Fruit fly (Drosophila melanogaster) whole organism, prepupa: ENCODE results near the gene CG8509.

Experiments used
- Blimp-1 ChIP-seq: fragments of 200-800 bp; sonication (Bioruptor generic); optimal IDR thresholded peaks from 3 replicates; lab custom pipeline; 2017; ENCODE audit warnings: missing biosample characterization, missing genetic modification characterization, mild to moderate bottlenecking, moderate library complexity, missing genetic modification reagents
- CG10631 ChIP-seq: fragments of 200-800 bp; sonication (Bioruptor generic); optimal IDR thresholded peaks from 2 replicates; lab custom pipeline; 2016; ENCODE audit warnings: missing biosample characterization, missing genetic modification characterization
- CG10669 ChIP-seq: fragments of 200-800 bp; sonication (Bioruptor generic); optimal IDR thresholded peaks from 3 replicates; lab custom pipeline; 2018; ENCODE audit warnings: missing biosample characterization, mild to moderate bottlenecking, missing genetic modification characterization, moderate library complexity
- CG11762 ChIP-seq: fragments of 200-800 bp; sonication (Bioruptor generic); optimal IDR thresholded peaks from 3 replicates; lab custom pipeline; 2016; ENCODE audit warnings: missing biosample characterization, missing genetic modification characterization; ENCODE audit not compliant: insufficient read depth
- CG1621 ChIP-seq: fragments of 200-800 bp; sonication (Bioruptor generic); optimal IDR thresholded peaks from 3 replicates; lab custom pipeline; 2018; ENCODE audit warnings: missing biosample characterization, mild to moderate bottlenecking, missing genetic modification characterization
- CG31627 ChIP-seq: fragments of 200-800 bp; sonication (Bioruptor generic); optimal IDR thresholded peaks from 3 replicates; lab custom pipeline; 2016; ENCODE audit warnings: missing biosample characterization, missing genetic modification characterization
- CG32006 ChIP-seq: fragments of 200-800 bp; sonication (Bioruptor generic); optimal IDR thresholded peaks from 3 replicates; lab custom pipeline; 2017; ENCODE audit warnings: missing biosample characterization, mild to moderate bottlenecking, missing genetic modification characterization
- CG3919 ChIP-seq: fragments of 200-800 bp; sonication (Bioruptor generic); optimal IDR thresholded peaks from 3 replicates; lab custom pipeline; 2016; ENCODE audit warnings: missing biosample characterization, missing genetic modification characterization
- CG4318 ChIP-seq: fragments of 200-800 bp; sonication (Bioruptor generic); optimal IDR thresholded peaks from 3 replicates; lab custom pipeline; 2017; ENCODE audit warnings: missing biosample characterization, mild to moderate bottlenecking, missing genetic modification characterization
- CG6163 ChIP-seq: fragments of 200-800 bp; sonication (Bioruptor generic); IDR thresholded peaks from 3 replicates; pipeline ENCODE4 v1.3.6; 2022; ENCODE audit warnings: missing biosample characterization, missing genetic modification characterization
- CG6276 ChIP-seq: fragments of 200-800 bp; sonication (Bioruptor generic); optimal IDR thresholded peaks from 2 replicates; lab custom pipeline; 2017; ENCODE audit warnings: missing biosample characterization, mild to moderate bottlenecking, missing genetic modification characterization
- CG6792 ChIP-seq: fragments of 200-800 bp; sonication (Bioruptor generic); optimal IDR thresholded peaks from 3 replicates; lab custom pipeline; 2016; ENCODE audit warnings: missing biosample characterization, missing genetic modification characterization
- CG6854 ChIP-seq: fragments of 200-800 bp; sonication (Bioruptor generic); optimal IDR thresholded peaks from 2 replicates; lab custom pipeline; 2017; ENCODE audit warnings: missing biosample characterization, mild to moderate bottlenecking, missing genetic modification characterization
- CG7368 ChIP-seq: fragments of 200-800 bp; sonication (Bioruptor generic); optimal IDR thresholded peaks from 3 replicates; lab custom pipeline; 2016; ENCODE audit warnings: missing biosample characterization, missing genetic modification characterization
- CG8319 ChIP-seq: fragments of 200-800 bp; sonication (Bioruptor generic); optimal IDR thresholded peaks from 3 replicates; lab custom pipeline; 2016; ENCODE audit warnings: missing biosample characterization, missing genetic modification characterization
- CG8632 ChIP-seq: fragments of 200-800 bp; sonication (Bioruptor generic); optimal IDR thresholded peaks from 3 replicates; lab custom pipeline; 2016; ENCODE audit warnings: missing biosample characterization, missing genetic modification characterization
- Eip93F ChIP-seq: fragments of 200-800 bp; sonication (Bioruptor generic); optimal IDR thresholded peaks from 2 replicates; lab custom pipeline; 2016; ENCODE audit warnings: missing biosample characterization, mild to moderate bottlenecking, missing genetic modification characterization
- Ets96B ChIP-seq: fragments of 200-800 bp; optimal IDR thresholded peaks from 2 replicates; lab custom pipeline; 2019; ENCODE audit warnings: missing biosample characterization, mild to moderate bottlenecking, missing genetic modification characterization, moderate library complexity
- Hr4 ChIP-seq: fragments of 200-800 bp; sonication (Bioruptor generic); optimal IDR thresholded peaks from 3 replicates; lab custom pipeline; 2016; ENCODE audit warnings: missing biosample characterization, missing genetic modification characterization
- Met ChIP-seq: fragments of 200-800 bp; sonication (Bioruptor generic); optimal IDR thresholded peaks from 3 replicates; lab custom pipeline; 2016; ENCODE audit warnings: missing biosample characterization, missing genetic modification characterization
- OdsH ChIP-seq: fragments of 200-800 bp; sonication (Bioruptor generic); optimal IDR thresholded peaks from 3 replicates; lab custom pipeline; 2016; ENCODE audit warnings: missing biosample characterization, missing genetic modification characterization
- Smox ChIP-seq: fragments of 200-800 bp; sonication (Bioruptor generic); optimal IDR thresholded peaks from 3 replicates; lab custom pipeline; 2016; ENCODE audit warnings: missing biosample characterization, missing genetic modification characterization
- Sox102F ChIP-seq: fragments of 200-800 bp; sonication (Bioruptor generic); optimal IDR thresholded peaks from 2 replicates; lab custom pipeline; 2016; ENCODE audit warnings: missing biosample characterization, mild to moderate bottlenecking, missing genetic modification characterization
- Sox14 ChIP-seq: fragments of 200-800 bp; sonication (Bioruptor generic); optimal IDR thresholded peaks from 3 replicates; lab custom pipeline; 2016; ENCODE audit warnings: missing biosample characterization, missing genetic modification characterization
- Sox15 ChIP-seq: fragments of 200-800 bp; sonication (Bioruptor generic); optimal IDR thresholded peaks from 3 replicates; lab custom pipeline; 2016; ENCODE audit warnings: missing biosample characterization, missing genetic modification characterization
- achi ChIP-seq: fragments of 200-800 bp; sonication (Bioruptor generic); optimal IDR thresholded peaks from 3 replicates; lab custom pipeline; 2016; ENCODE audit warnings: missing biosample characterization, missing genetic modification characterization
- acj6 ChIP-seq: fragments of 200-800 bp; sonication (Bioruptor generic); optimal IDR thresholded peaks from 3 replicates; lab custom pipeline; 2016; ENCODE audit warnings: missing biosample characterization, missing genetic modification characterization
- cyc ChIP-seq: fragments of 200-800 bp; sonication (Bioruptor generic); optimal IDR thresholded peaks from 3 replicates; lab custom pipeline; 2016; ENCODE audit warnings: missing biosample characterization, missing genetic modification characterization
- dac ChIP-seq: fragments of 200-800 bp; sonication (Bioruptor generic); optimal IDR thresholded peaks from 2 replicates; lab custom pipeline; 2017; ENCODE audit warnings: missing biosample characterization, mild to moderate bottlenecking, missing genetic modification characterization
- dsx ChIP-seq: fragments of 200-800 bp; optimal IDR thresholded peaks from 3 replicates; lab custom pipeline; 2019; ENCODE audit warnings: missing biosample characterization, mild to moderate bottlenecking, missing genetic modification characterization, moderate library complexity; ENCODE audit not compliant: poor library complexity, severe bottlenecking
- eg ChIP-seq: fragments of 200-800 bp; sonication (Bioruptor generic); IDR thresholded peaks from 3 replicates; pipeline ENCODE4 v1.3.6; 2022; ENCODE audit warnings: missing biosample characterization, missing genetic modification characterization
- esn ChIP-seq: fragments of 200-800 bp; sonication (Bioruptor generic); optimal IDR thresholded peaks from 2 replicates; lab custom pipeline; 2016; ENCODE audit warnings: missing biosample characterization, mild to moderate bottlenecking, missing genetic modification characterization, moderate library complexity
- pdm3 ChIP-seq: fragments of 200-800 bp; sonication (Bioruptor generic); optimal IDR thresholded peaks from 3 replicates; lab custom pipeline; 2016; ENCODE audit warnings: missing biosample characterization, missing genetic modification characterization
- spab ChIP-seq: fragments of 200-800 bp; sonication (Bioruptor generic); optimal IDR thresholded peaks from 2 replicates; lab custom pipeline; 2017; ENCODE audit warnings: missing biosample characterization, mild to moderate bottlenecking, missing genetic modification characterization, missing genetic modification reagents
- ss ChIP-seq, 2 experiments: fragments of 200-800 bp; sonication (Bioruptor generic); optimal IDR thresholded peaks; 2 replicates in 1 of 2; 3 replicates in 1 of 2; lab custom pipeline; 2017 to 2018; ENCODE audit warnings: mild to moderate bottlenecking in 2 of 2, missing biosample characterization in 2 of 2, missing genetic modification characterization in 2 of 2, moderate library complexity in 1 of 2
- topi ChIP-seq: fragments of 200-800 bp; sonication (Bioruptor generic); optimal IDR thresholded peaks from 3 replicates; lab custom pipeline; 2016; ENCODE audit warnings: missing biosample characterization, missing genetic modification characterization
- vri ChIP-seq: fragments of 200-800 bp; sonication (Bioruptor generic); optimal IDR thresholded peaks from 3 replicates; lab custom pipeline; 2016; ENCODE audit warnings: missing biosample characterization, mild to moderate bottlenecking, missing genetic modification characterization

The CG8509 gene

dm6 chrX:15778846-15779245 lies 30.5 kb upstream of the CG8509 start, which contains the start of gene CG43673:
CG43673 (plus strand) TSS chrX:15779146.
- TF ChIP-seq Hr4 (GFP tag; lab: Kevin White, UChicago) = no peak
- TF ChIP-seq CG8319 (GFP tag; lab: Kevin White, UChicago) = no peak

DNA sequence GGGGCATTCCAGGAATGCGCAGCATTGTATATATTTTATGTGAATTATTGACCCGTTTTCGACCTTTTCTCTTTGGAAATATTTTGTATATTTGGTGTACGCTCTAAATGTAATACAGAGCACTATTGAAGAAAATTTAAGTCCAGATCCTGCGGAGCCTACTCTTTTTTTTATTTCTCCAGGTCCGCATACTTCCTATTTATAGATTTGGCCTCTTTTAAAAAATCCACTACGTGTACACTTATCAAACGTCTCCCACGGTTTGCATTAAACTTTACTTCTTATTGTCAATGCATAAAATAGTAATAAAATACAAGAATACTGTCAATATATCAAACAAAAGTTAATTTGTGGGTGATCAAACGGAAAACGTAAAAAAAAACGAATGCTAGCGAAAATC lies 25.7 kb upstream of the CG8509 start, which contains the start of gene Efhc1.1:
Gene Efhc1.1 (minus strand): TSS at position 101 of the 400 bp plus-strand sequence.
- no peak for TF ChIP-seq spab (GFP tag; lab: Kevin White, UChicago)
- no peak for TF ChIP-seq CG11762 (GFP tag; lab: Kevin White, UChicago)
- TF ChIP-seq vri (GFP tag; lab: Kevin White, UChicago) = no peak
- no peak for TF ChIP-seq acj6 (GFP tag; lab: Kevin White, UChicago)
- no peak for TF ChIP-seq topi (GFP tag; lab: Kevin White, UChicago)
- TF ChIP-seq OdsH (GFP tag; lab: Kevin White, UChicago) = no peak
- no peak for TF ChIP-seq dsx (GFP tag; lab: Kevin White, UChicago)
- no peak for TF ChIP-seq pdm3 (GFP tag; lab: Kevin White, UChicago)

- no peak for TF ChIP-seq Smox (GFP tag; lab: Kevin White, UChicago)
- peak; percentile 94 for TF ChIP-seq vri (GFP tag; lab: Kevin White, UChicago)
- TF ChIP-seq achi = peak; percentile 25
- TF ChIP-seq Blimp-1 (GFP tag; lab: Kevin White, UChicago) = peak; percentile 80
- TF ChIP-seq eg (GFP tag; lab: Robert Waterston, UW) = no peak
- TF ChIP-seq CG8632 (GFP tag; lab: Kevin White, UChicago) = no peak
- TF ChIP-seq esn (GFP tag; lab: Kevin White, UChicago) = peak; percentile 9
These were observed 23.7 kb upstream of the CG8509 start, which contains the start of the genes Paf-AHalpha and mRpS30 for dm6 chrX:15785429-15786239. Paf-AHalpha (minus strand) TSS chrX:15785583. mRpS30 (plus strand) TSS chrX:15786047.

dm6 chrX:15786242-15786641 lies 23.1 kb upstream of the CG8509 start:
- TF ChIP-seq CG31627 (GFP tag; lab: Kevin White, UChicago) = no peak
- TF ChIP-seq Sox102F (GFP tag; lab: Kevin White, UChicago) = no peak
- no peak for TF ChIP-seq Sox14 (GFP tag; lab: Kevin White, UChicago)
- TF ChIP-seq CG1621 = peak; percentile 11
- no peak for TF ChIP-seq Blimp-1 (GFP tag; lab: Kevin White, UChicago)
- TF ChIP-seq CG6792 (GFP tag; lab: Kevin White, UChicago) = no peak
- no peak for TF ChIP-seq CG6854
- no peak for TF ChIP-seq pdm3 (GFP tag; lab: Kevin White, UChicago)

DNA sequence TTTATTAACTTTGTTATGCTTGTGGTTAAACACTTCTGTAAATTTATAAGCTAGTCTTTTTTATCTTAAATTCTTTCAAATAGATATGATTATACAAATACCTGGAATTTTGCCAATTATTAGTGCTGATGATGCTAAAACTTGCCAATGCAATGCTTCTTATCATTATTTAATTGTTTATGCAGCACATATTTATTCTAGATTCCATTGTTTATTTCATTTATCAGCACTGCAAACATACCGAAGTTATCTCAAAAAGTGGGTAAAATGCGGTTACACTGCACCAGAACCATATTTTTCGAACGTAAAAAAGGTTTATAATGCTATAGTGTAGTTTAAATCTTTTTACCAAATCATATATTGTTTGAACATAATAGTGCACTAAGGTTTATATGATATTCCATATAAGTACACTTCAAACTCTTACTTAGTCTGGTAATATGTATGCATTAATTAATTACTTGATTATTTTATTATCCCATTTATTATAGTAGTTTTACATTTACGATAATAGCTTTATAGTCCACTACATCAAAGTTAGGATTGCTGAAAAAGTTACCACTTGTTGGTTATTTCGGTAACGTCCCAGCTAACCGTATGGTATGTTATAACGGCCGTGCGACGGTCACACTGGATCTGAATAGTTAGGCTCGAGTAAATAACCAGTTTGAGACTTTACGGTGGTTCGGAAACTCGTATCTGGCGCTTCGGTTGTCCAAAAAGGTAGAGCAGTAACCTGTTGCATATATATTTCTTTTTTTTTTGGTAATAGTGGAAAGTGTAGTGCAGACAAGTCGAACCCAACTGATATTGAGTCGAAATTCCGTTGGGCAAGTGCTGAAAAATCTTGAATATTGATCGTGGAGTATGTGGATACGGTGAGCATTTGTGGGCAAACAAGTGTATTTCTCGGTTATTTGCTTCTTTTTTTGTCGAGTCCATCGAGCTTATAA lies 20.8 kb upstream of the CG8509 start, which contains the start of gene Rhp:
Gene Rhp (plus strand): TSS at position 663 of the 953 bp plus-strand sequence.
- TF ChIP-seq Ets96B (tag; lab: Kevin White, UChicago) (no peak), dac (GFP tag; lab: Kevin White, UChicago) (no peak), Sox15 (GFP tag; lab: Kevin White, UChicago) (no peak), CG6792 (GFP tag; lab: Kevin White, UChicago) (peak; percentile 62), Sox102F (GFP tag; lab: Kevin White, UChicago) (no peak), CG32006 (no peak), CG6854 (peak; percentile 83), CG10669 (peak; percentile 76), vri (GFP tag; lab: Kevin White, UChicago) (peak; percentile 40), Met (GFP tag; lab: Kevin White, UChicago) (no peak), OdsH (GFP tag; lab: Kevin White, UChicago) (peak; percentile 56), cyc (GFP tag; lab: Kevin White, UChicago) (peak; percentile 8), CG11762 (GFP tag; lab: Kevin White, UChicago) (peak; percentile 47), Smox (GFP tag; lab: Kevin White, UChicago) (peak; percentile 56), CG7368 (GFP tag; lab: Kevin White, UChicago) (peak; percentile 74), CG3919 (GFP tag; lab: Kevin White, UChicago) (peak; percentile 52), Sox14 (GFP tag; lab: Kevin White, UChicago) (no peak), CG6276 (no peak), esn (GFP tag; lab: Kevin White, UChicago) (peak; percentile 54), Eip93F (GFP tag; lab: Kevin White, UChicago) (no peak), ss (GFP tag; optimal IDR thresholded peaks at IDR 0.05; lab: Kevin White, UChicago) (peak in 1 of 2 experiments; percentile 65), CG4318 (GFP tag; lab: Kevin White, UChicago) (no peak), CG10631 (GFP tag; lab: Kevin White, UChicago) (peak; percentile 72), CG6163 (peak; percentile 34; the same call in 2 of the 3 replicates)
